Worm (Caenorhabditis elegans): ENCODE data around the gene nhr-140.

Gene nhr-140

DNA sequence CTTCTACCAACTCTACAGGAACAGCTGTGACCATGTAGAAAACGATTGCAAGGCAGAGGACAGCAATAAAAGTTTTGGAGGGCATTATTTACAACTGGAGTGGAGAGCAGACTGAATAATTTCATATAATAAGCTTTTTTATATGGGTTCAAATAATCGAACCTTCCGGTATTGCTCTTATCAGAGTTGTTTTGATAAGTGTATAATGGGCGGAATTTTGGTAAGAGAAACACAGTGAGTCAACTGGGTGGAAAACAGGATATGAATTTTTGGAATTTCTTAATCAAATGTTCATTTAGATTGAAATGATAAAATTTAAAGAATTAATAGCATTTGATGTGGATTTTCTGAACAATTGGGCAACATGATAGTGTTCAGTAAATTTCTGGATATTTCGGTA lies 39.7 kb downstream of the nhr-140 start, which contains the start of gene Y57E12B.11:
Y57E12B.11 (minus strand) TSS at position 101 of the 400 bp plus-strand sequence.
- no peak for TF ChIP-seq Y75B8A.6 (GFP tag; IDR thresholded peaks at IDR 0.05)
- TF ChIP-seq nhr-237 (tag; optimal IDR thresholded peaks at IDR 0.05) = no peak
- TF ChIP-seq hlh-30 (tag; optimal IDR thresholded peaks at IDR 0.05; ENCODE audit: insufficient read depth) = no peak
- TF ChIP-seq ceh-82 (tag; optimal IDR thresholded peaks at IDR 0.05) = no peak
- no peak for TF ChIP-seq ceh-44 (GFP tag; IDR thresholded peaks at IDR 0.05)
- TF ChIP-seq nhr-102 (tag; optimal IDR thresholded peaks at IDR 0.05) = no peak
- TF ChIP-seq Y5F2A.4 (GFP tag; optimal IDR thresholded peaks at IDR 0.05) = no peak
- TF ChIP-seq mxl-3 (GFP tag; optimal IDR thresholded peaks at IDR 0.05) = no peak
- TF ChIP-seq daf-16 (GFP tag; optimal IDR thresholded peaks at IDR 0.05) = no peak
- TF ChIP-seq daf-16 (tag; optimal IDR thresholded peaks at IDR 0.05) = no peak

DNA sequence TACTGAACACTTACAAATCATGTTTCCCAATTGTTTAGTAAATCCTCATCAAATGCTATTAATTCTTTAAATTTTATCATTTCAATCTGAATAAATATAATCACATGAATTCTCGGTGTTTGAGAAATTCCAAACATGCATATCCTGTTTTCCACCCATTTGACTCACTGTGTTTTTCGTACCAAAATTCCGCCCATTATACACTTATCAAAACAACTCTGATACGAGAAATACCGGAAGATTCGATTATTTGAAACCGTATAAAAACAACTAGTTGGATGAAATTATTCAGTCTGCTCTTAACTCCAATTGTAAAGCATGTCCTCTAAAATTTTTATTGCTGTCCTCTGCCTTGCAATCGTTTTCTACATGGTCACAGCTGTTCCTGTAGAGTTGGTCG lies 41.3 kb downstream of the nhr-140 start, which contains the start of gene Y57E12B.1:
Y57E12B.1 (plus strand) TSS at position 301 of the 400 bp plus-strand sequence.
- TF ChIP-seq nhr-6 (tag; optimal IDR thresholded peaks at IDR 0.05) = no peak
- TF ChIP-seq dmd-8 (GFP tag; IDR thresholded peaks at IDR 0.05) = no peak
- no peak for TF ChIP-seq egl-27 (tag; optimal IDR thresholded peaks at IDR 0.05)
- no peak for TF ChIP-seq spr-1 (tag; optimal IDR thresholded peaks at IDR 0.05)
- no peak for TF ChIP-seq ceh-82 (tag; optimal IDR thresholded peaks at IDR 0.05)
- no peak for TF ChIP-seq snpc-4 (tag; optimal IDR thresholded peaks at IDR 0.05)
- no peak for TF ChIP-seq hlh-30 (tag; optimal IDR thresholded peaks at IDR 0.05; ENCODE audit: insufficient read depth)
- TF ChIP-seq ces-1 (GFP tag; optimal IDR thresholded peaks at IDR 0.05) = no peak
- no peak for TF ChIP-seq gei-8 (GFP tag; optimal IDR thresholded peaks at IDR 0.05)
- no peak for TF ChIP-seq tag-97 (GFP tag; IDR thresholded peaks at IDR 0.05)
- TF ChIP-seq nhr-25 (tag; optimal IDR thresholded peaks at IDR 0.05; ENCODE audit: borderline replicate concordance, insufficient read depth) = no peak
- TF ChIP-seq vab-7 (GFP tag; IDR thresholded peaks at IDR 0.05) = no peak
- no peak for TF ChIP-seq attf-4 (tag; optimal IDR thresholded peaks at IDR 0.05)
- no peak for TF ChIP-seq lin-15B (tag; optimal IDR thresholded peaks at IDR 0.05)
- no peak for TF ChIP-seq ceh-32 (tag; optimal IDR thresholded peaks at IDR 0.05; ENCODE audit: poor library complexity)
- no peak for TF ChIP-seq Y105C5A.15 (GFP tag; IDR thresholded peaks at IDR 0.05)
- TF ChIP-seq cey-2 (tag; optimal IDR thresholded peaks at IDR 0.05; ENCODE audit: borderline replicate concordance, insufficient read depth) = no peak
- no peak for TF ChIP-seq nhr-28 (tag; optimal IDR thresholded peaks at IDR 0.05)
- TF ChIP-seq daf-19 (GFP tag; conservative IDR thresholded peaks at IDR 0.05) = no peak

DNA sequence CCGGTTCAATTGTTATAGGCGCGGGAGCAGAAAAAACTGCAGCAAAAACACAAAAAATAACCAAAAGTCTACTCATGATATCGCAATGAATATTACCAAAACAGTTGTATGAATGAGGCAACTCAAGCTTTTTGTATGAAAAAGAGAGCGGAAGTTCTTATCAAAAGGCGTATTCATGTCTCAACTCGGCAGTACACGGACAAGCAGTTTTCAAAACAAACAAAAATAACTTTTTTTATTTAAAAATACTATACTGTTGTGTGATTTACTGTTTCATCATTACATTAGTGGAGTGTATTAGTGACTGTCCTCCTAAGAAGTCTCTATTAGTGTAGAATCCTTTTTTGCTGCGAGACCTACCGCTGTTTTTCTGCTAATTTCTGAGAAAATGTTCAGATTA lies 42.0 kb downstream of the nhr-140 start, which contains the start of gene Y57E12B.4:
Y57E12B.4 (minus strand) TSS at position 101 of the 400 bp plus-strand sequence.
- no peak for TF ChIP-seq spr-3 (GFP tag; optimal IDR thresholded peaks at IDR 0.05)
- TF ChIP-seq egl-27 (tag; optimal IDR thresholded peaks at IDR 0.05) = no peak
- no peak for TF ChIP-seq aha-1 (tag)
- TF ChIP-seq nhr-76 (tag; optimal IDR thresholded peaks at IDR 0.05) = no peak
- TF ChIP-seq egl-43 (GFP tag; IDR thresholded peaks at IDR 0.05) = no peak

All from whole organism, L4 larva.